In the genomic region with DNA sequence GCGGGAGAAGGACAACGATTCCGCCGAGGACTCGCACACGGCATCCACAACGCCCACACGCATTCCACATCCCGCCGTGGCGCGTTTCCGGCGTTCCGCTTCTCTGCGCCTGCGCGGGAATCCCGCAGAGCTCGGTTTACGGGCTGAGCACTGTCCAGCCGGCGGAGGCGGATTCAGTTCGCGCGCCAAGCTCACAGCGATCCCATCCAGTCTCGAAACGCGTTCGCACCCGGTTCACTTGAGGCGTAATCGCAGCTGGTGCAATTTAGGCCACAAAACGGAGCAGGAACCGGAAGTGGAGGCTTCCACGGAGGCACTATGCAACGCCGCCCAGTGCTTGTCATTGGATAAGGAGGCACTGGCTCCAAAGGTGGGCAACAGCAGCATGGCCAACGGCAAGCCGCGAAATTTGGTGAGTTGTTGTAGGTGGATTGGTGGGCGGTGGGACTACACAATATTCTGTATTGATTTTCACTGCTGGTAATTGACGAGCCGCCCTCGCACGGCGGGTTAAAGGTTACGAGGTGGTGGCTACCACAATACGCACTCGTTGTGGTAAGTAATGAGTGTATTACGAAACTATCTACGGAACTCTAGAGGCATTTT, we compare ENCODE assay signal across 1 fruit fly cellular context.
TF ChIP-seq lines count a peak whose summit lies in the region.

No protein-coding gene starts in this region.

TF ChIP-seq in whole organism, embryonic, 481 proteins besides CTCF, POLR2A, EP300 and RAD21 (continued from another document and continues in another):
- TF ChIP-seq Hsf (GFP tag; optimal IDR thresholded peaks at IDR 0.05; lab: Kevin White, UChicago) (no peak), CG16813 (GFP tag; IDR thresholded peaks at IDR 0.05; lab: Robert Waterston, UW; ENCODE audit: partially characterized antibody) (no peak), Spps (tag; optimal IDR thresholded peaks at IDR 0.05; lab: Kevin White, UChicago) (no peak), B-H1 (GFP tag; IDR thresholded peaks at IDR 0.05; lab: Robert Waterston, UW) (no peak), CG3407 (GFP tag; optimal IDR thresholded peaks at IDR 0.05; lab: Kevin White, UChicago) (no peak), hth (optimal IDR thresholded peaks at IDR 0.05; lab: Kevin White, UChicago) (no peak), Bgb (GFP tag; IDR thresholded peaks at IDR 0.05; lab: Robert Waterston, UW; ENCODE audit: partially characterized antibody) (peak; percentile 7; the same call in 1 of the 2 replicates), Dip3 (GFP tag; optimal IDR thresholded peaks at IDR 0.05; lab: Kevin White, UChicago) (no peak), Deaf1 (tag; optimal IDR thresholded peaks at IDR 0.05; lab: Kevin White, UChicago) (peak; percentile 41), CG10366 (GFP tag; IDR thresholded peaks at IDR 0.05; lab: Robert Waterston, UW) (no peak), sr (GFP tag; IDR thresholded peaks at IDR 0.05; lab: Robert Waterston, UW) (no peak), CG10543 (GFP tag; optimal IDR thresholded peaks at IDR 0.05; lab: Kevin White, UChicago) (peak; percentile 20), hb (GFP tag; IDR thresholded peaks at IDR 0.05; lab: Robert Waterston, UW; ENCODE audit: partially characterized antibody) (peak; percentile 22; the same call in 1 of the 3 replicates), CG2120 (GFP tag; optimal IDR thresholded peaks at IDR 0.05; lab: Kevin White, UChicago) (no peak), CG12769 (tag; optimal IDR thresholded peaks at IDR 0.05; lab: Kevin White, UChicago) (no peak), NFAT (GFP tag; IDR thresholded peaks at IDR 0.05; lab: Robert Waterston, UW) (peak; percentile 30; the same call in 1 of the 2 replicates), gem (tag; optimal IDR thresholded peaks at IDR 0.05; lab: Kevin White, UChicago) (no peak), nau (GFP tag; optimal IDR thresholded peaks at IDR 0.05; lab: Kevin White, UChicago) (no peak), lab (GFP tag; optimal IDR thresholded peaks at IDR 0.05; lab: Kevin White, UChicago) (peak; percentile 35), disco-r (GFP tag; optimal IDR thresholded peaks at IDR 0.05; lab: Kevin White, UChicago) (no peak), insv (GFP tag; optimal IDR thresholded peaks at IDR 0.05; lab: Kevin White, UChicago) (no peak), scrt (GFP tag; optimal IDR thresholded peaks at IDR 0.05; lab: Kevin White, UChicago) (peak; percentile 23), CG18619 (GFP tag; optimal IDR thresholded peaks at IDR 0.05; lab: Kevin White, UChicago) (no peak), HLH3B (GFP tag; IDR thresholded peaks at IDR 0.05; lab: Robert Waterston, UW) (no peak), Dbx (GFP tag; IDR thresholded peaks at IDR 0.05; lab: Robert Waterston, UW) (no peak), CG5953 (GFP tag; IDR thresholded peaks at IDR 0.05; lab: Robert Waterston, UW) (peak; percentile 43; the same call in 1 of the 2 replicates), ftz-f1 (GFP tag; optimal IDR thresholded peaks at IDR 0.05; lab: Kevin White, UChicago) (no peak), cato (GFP tag; optimal IDR thresholded peaks at IDR 0.05; lab: Kevin White, UChicago; ENCODE audit: borderline replicate concordance) (no peak), CG12236 (GFP tag; optimal IDR thresholded peaks at IDR 0.05; lab: Kevin White, UChicago) (no peak), CG3065 (GFP tag; optimal IDR thresholded peaks at IDR 0.05; lab: Kevin White, UChicago) (no peak), CG10321 (GFP tag; IDR thresholded peaks at IDR 0.05; lab: Robert Waterston, UW) (no peak), psq (GFP tag; optimal IDR thresholded peaks at IDR 0.05; lab: Kevin White, UChicago) (no peak), Ets97D (GFP tag; optimal IDR thresholded peaks at IDR 0.05; lab: Kevin White, UChicago) (peak; percentile 19), CG17802 (tag; optimal IDR thresholded peaks at IDR 0.05; lab: Kevin White, UChicago) (no peak), phol (tag; optimal IDR thresholded peaks at IDR 0.05; lab: Kevin White, UChicago) (no peak), ara (GFP tag; IDR thresholded peaks at IDR 0.05; lab: Robert Waterston, UW) (no peak), Rx (GFP tag; IDR thresholded peaks at IDR 0.05; lab: Robert Waterston, UW) (no peak), CG8388 (GFP tag; optimal IDR thresholded peaks at IDR 0.05; lab: Kevin White, UChicago) (no peak), Hr51 (GFP tag; optimal IDR thresholded peaks at IDR 0.05; lab: Kevin White, UChicago) (no peak), HmgZ (tag; optimal IDR thresholded peaks at IDR 0.05; lab: Kevin White, UChicago) (no peak), chm (GFP tag; IDR thresholded peaks at IDR 0.05; lab: Robert Waterston, UW) (0 out of 2 replicates have a peak, but pooled peaks have one; percentile 33), CG6854 (GFP tag; optimal IDR thresholded peaks at IDR 0.05; lab: Kevin White, UChicago) (no peak), CG6791 (GFP tag; IDR thresholded peaks at IDR 0.05; lab: Robert Waterston, UW; ENCODE audit: partially characterized antibody) (no peak), CG17186 (GFP tag; optimal IDR thresholded peaks at IDR 0.05; lab: Kevin White, UChicago) (no peak), Aef1 (GFP tag; IDR thresholded peaks at IDR 0.05; lab: Robert Waterston, UW) (no peak), CG42726 (GFP tag; IDR thresholded peaks at IDR 0.05; lab: Robert Waterston, UW; ENCODE audit: partially characterized antibody) (no peak), Blimp-1 (GFP tag; optimal IDR thresholded peaks at IDR 0.05; lab: Kevin White, UChicago) (no peak), CG32772 (GFP tag; IDR thresholded peaks at IDR 0.05; lab: Robert Waterston, UW) (no peak), abd-A (tag; optimal IDR thresholded peaks at IDR 0.05; lab: Kevin White, UChicago) (no peak), tgo (GFP tag; IDR thresholded peaks at IDR 0.05; lab: Robert Waterston, UW) (no peak), CG10431 (GFP tag; optimal IDR thresholded peaks at IDR 0.05; lab: Kevin White, UChicago) (no peak), CG7786 (GFP tag; optimal IDR thresholded peaks at IDR 0.05; lab: Kevin White, UChicago) (no peak), CG33213 (GFP tag; optimal IDR thresholded peaks at IDR 0.05; lab: Kevin White, UChicago) (no peak), lola (GFP tag; optimal IDR thresholded peaks at IDR 0.05; lab: Kevin White, UChicago) (no peak), Trl (optimal IDR thresholded peaks at IDR 0.05; lab: Kevin White, UChicago) (no peak), Trl (GFP tag; optimal IDR thresholded peaks at IDR 0.05; lab: Kevin White, UChicago) (no peak), CG6765 (GFP tag; optimal IDR thresholded peaks at IDR 0.05; lab: Kevin White, UChicago) (peak; percentile 24), prd (optimal IDR thresholded peaks at IDR 0.05; lab: Kevin White, UChicago) (no peak), prd (GFP tag; IDR thresholded peaks at IDR 0.05; lab: Robert Waterston, UW) (0 out of 3 replicates have a peak, but pooled peaks have one; percentile 36), CrebB (tag; optimal IDR thresholded peaks at IDR 0.05; lab: Kevin White, UChicago) (no peak), MESR4 (GFP tag; optimal IDR thresholded peaks at IDR 0.05; lab: Kevin White, UChicago) (no peak), unc-4 (GFP tag; IDR thresholded peaks at IDR 0.05; lab: Robert Waterston, UW; ENCODE audit: partially characterized antibody) (no peak), CG1832 (GFP tag; optimal IDR thresholded peaks at IDR 0.05; lab: Kevin White, UChicago) (peak; percentile 7), Kr (GFP tag; optimal IDR thresholded peaks at IDR 0.05; lab: Kevin White, UChicago) (no peak), nom (GFP tag; optimal IDR thresholded peaks at IDR 0.05; lab: Kevin White, UChicago) (no peak), twi (tag; optimal IDR thresholded peaks at IDR 0.05; lab: Kevin White, UChicago) (no peak), CG12744 (GFP tag; optimal IDR thresholded peaks at IDR 0.05; lab: Kevin White, UChicago) (no peak), CG18262 (tag; optimal IDR thresholded peaks at IDR 0.05; lab: Kevin White, UChicago) (no peak), CG4854 (GFP tag; optimal IDR thresholded peaks at IDR 0.05; lab: Kevin White, UChicago) (no peak), CG3726 (GFP tag; IDR thresholded peaks at IDR 0.05; lab: Robert Waterston, UW) (no peak), Antp (GFP tag; optimal IDR thresholded peaks at IDR 0.05; lab: Kevin White, UChicago) (peak; percentile 15), lov (optimal IDR thresholded peaks at IDR 0.05; lab: Kevin White, UChicago) (no peak), lov (GFP tag; IDR thresholded peaks at IDR 0.05; lab: Robert Waterston, UW) (0 out of 3 replicates have a peak, but pooled peaks have one; percentile 30), CG34376 (GFP tag; optimal IDR thresholded peaks at IDR 0.05; lab: Kevin White, UChicago) (peak; percentile 26), ttk (GFP tag; IDR thresholded peaks at IDR 0.05; lab: Robert Waterston, UW) (no peak), hbn (GFP tag; IDR thresholded peaks at IDR 0.05; lab: Robert Waterston, UW; ENCODE audit: partially characterized antibody) (no peak), PHDP (tag; optimal IDR thresholded peaks at IDR 0.05; lab: Kevin White, UChicago) (no peak), az2 (GFP tag; optimal IDR thresholded peaks at IDR 0.05; lab: Kevin White, UChicago) (no peak), CG14860 (GFP tag; IDR thresholded peaks at IDR 0.05; lab: Robert Waterston, UW; ENCODE audit: partially characterized antibody) (no peak), ham (GFP tag; IDR thresholded peaks at IDR 0.05; lab: Robert Waterston, UW) (no peak), CG15514 (GFP tag; optimal IDR thresholded peaks at IDR 0.05; lab: Kevin White, UChicago) (peak; percentile 66), CG15696 (tag; optimal IDR thresholded peaks at IDR 0.05; lab: Kevin White, UChicago) (no peak), D (optimal IDR thresholded peaks at IDR 0.05; lab: Kevin White, UChicago) (no peak), D (GFP tag; optimal IDR thresholded peaks at IDR 0.05; lab: Kevin White, UChicago) (no peak), Mad (GFP tag; optimal IDR thresholded peaks at IDR 0.05; lab: Kevin White, UChicago) (no peak), sima (GFP tag; optimal IDR thresholded peaks at IDR 0.05; lab: Kevin White, UChicago) (no peak), NC2β (GFP tag; optimal IDR thresholded peaks at IDR 0.05; lab: Kevin White, UChicago) (no peak), CG15479 (GFP tag; optimal IDR thresholded peaks at IDR 0.05; lab: Kevin White, UChicago) (no peak), oc (tag; optimal IDR thresholded peaks at IDR 0.05; lab: Kevin White, UChicago) (no peak), repo (GFP tag; optimal IDR thresholded peaks at IDR 0.05; lab: Kevin White, UChicago) (no peak), CG3847 (GFP tag; IDR thresholded peaks at IDR 0.05; lab: Robert Waterston, UW) (no peak), CG14710 (tag; optimal IDR thresholded peaks at IDR 0.05; lab: Kevin White, UChicago) (no peak), Neu2 (GFP tag; optimal IDR thresholded peaks at IDR 0.05; lab: Kevin White, UChicago; ENCODE audit: borderline replicate concordance) (no peak), CG34224 (GFP tag; IDR thresholded peaks at IDR 0.05; lab: Robert Waterston, UW; ENCODE audit: partially characterized antibody) (no peak), sens (GFP tag; lab: Kevin White, UChicago) (no peak), CG1647 (GFP tag; optimal IDR thresholded peaks at IDR 0.05; lab: Kevin White, UChicago) (no peak), trem (tag; optimal IDR thresholded peaks at IDR 0.05; lab: Kevin White, UChicago) (no peak), BtbVII (GFP tag; optimal IDR thresholded peaks at IDR 0.05; lab: Kevin White, UChicago) (no peak), pnt (GFP tag; optimal IDR thresholded peaks at IDR 0.05; lab: Kevin White, UChicago) (no peak), ken (GFP tag; IDR thresholded peaks at IDR 0.05; lab: Robert Waterston, UW) (no peak), pfk (GFP tag; optimal IDR thresholded peaks at IDR 0.05; lab: Kevin White, UChicago) (peak; percentile 88), CG18476 (GFP tag; optimal IDR thresholded peaks at IDR 0.05; lab: Kevin White, UChicago) (peak; percentile 44), exex (tag; optimal IDR thresholded peaks at IDR 0.05; lab: Kevin White, UChicago) (no peak), CG31388 (GFP tag; optimal IDR thresholded peaks at IDR 0.05; lab: Kevin White, UChicago) (no peak), MTF-1 (GFP tag; optimal IDR thresholded peaks at IDR 0.05; lab: Kevin White, UChicago; ENCODE audit: borderline replicate concordance) (no peak), wor (GFP tag; IDR thresholded peaks at IDR 0.05; lab: Robert Waterston, UW) (no peak), lmd (GFP tag; IDR thresholded peaks at IDR 0.05; lab: Robert Waterston, UW) (no peak), CG13287 (GFP tag; IDR thresholded peaks at IDR 0.05; lab: Robert Waterston, UW; ENCODE audit: partially characterized antibody) (no peak), CG14441 (GFP tag; IDR thresholded peaks at IDR 0.05; lab: Robert Waterston, UW) (no peak), bab2 (GFP tag; optimal IDR thresholded peaks at IDR 0.05; lab: Kevin White, UChicago) (no peak), dan (GFP tag; IDR thresholded peaks at IDR 0.05; lab: Robert Waterston, UW) (no peak), tll (GFP tag; optimal IDR thresholded peaks at IDR 0.05; lab: Kevin White, UChicago) (no peak), CG11456 (GFP tag; IDR thresholded peaks at IDR 0.05; lab: Robert Waterston, UW) (no peak), Max (GFP tag; optimal IDR thresholded peaks at IDR 0.05; lab: Kevin White, UChicago) (no peak), eve (GFP tag; optimal IDR thresholded peaks at IDR 0.05; lab: Kevin White, UChicago) (no peak), CG4707 (GFP tag; optimal IDR thresholded peaks at IDR 0.05; lab: Kevin White, UChicago) (no peak), CG11504 (tag; optimal IDR thresholded peaks at IDR 0.05; lab: Kevin White, UChicago) (no peak), Med (GFP tag; lab: Kevin White, UChicago) (peak; percentile 64), tin (GFP tag; optimal IDR thresholded peaks at IDR 0.05; lab: Kevin White, UChicago) (no peak), CG17829 (tag; optimal IDR thresholded peaks at IDR 0.05; lab: Kevin White, UChicago) (no peak), Jarid2 (GFP tag; optimal IDR thresholded peaks at IDR 0.05; lab: Kevin White, UChicago) (no peak), CG33557 (GFP tag; optimal IDR thresholded peaks at IDR 0.05; lab: Kevin White, UChicago) (no peak), bbx (GFP tag; IDR thresholded peaks at IDR 0.05; lab: Robert Waterston, UW; ENCODE audit: partially characterized antibody) (peak; percentile 32; the same call in 1 of the 2 replicates), hkb (optimal IDR thresholded peaks at IDR 0.05; lab: Kevin White, UChicago) (no peak), hkb (GFP tag; IDR thresholded peaks at IDR 0.05; lab: Robert Waterston, UW) (no peak), CG17361 (GFP tag; IDR thresholded peaks at IDR 0.05; lab: Robert Waterston, UW) (no peak), CG15011 (GFP tag; optimal IDR thresholded peaks at IDR 0.05; lab: Kevin White, UChicago) (no peak), Hmr (GFP tag; optimal IDR thresholded peaks at IDR 0.05; lab: Kevin White, UChicago) (peak; percentile 20), Nf-YB (GFP tag; optimal IDR thresholded peaks at IDR 0.05; lab: Kevin White, UChicago) (no peak)
